Worm (Caenorhabditis elegans) whole organism, L1 larva: ENCODE measurements around the gene fbxb-59.

Source experiments
- C34B4.2 ChIP-seq: sonication (generic microtip); optimal IDR thresholded peaks from 2 replicates; lab custom pipeline; 2017; ENCODE audit warnings: mild to moderate bottlenecking, missing genetic modification characterization, missing compliant biosample characterization
- F16B12.6 ChIP-seq: fragments of 150-350 bp; optimal IDR thresholded peaks from 2 replicates; lab custom pipeline; 2014; ENCODE audit warnings: missing biosample characterization, missing genetic modification characterization
- Y116A8C.19 ChIP-seq: sonication (generic microtip); optimal IDR thresholded peaks from 2 replicates; lab custom pipeline; 2016; ENCODE audit warnings: missing compliant biosample characterization, missing genetic modification characterization, borderline replicate concordance
- ama-1 ChIP-seq: fragments of 150-350 bp; optimal IDR thresholded peaks from 2 replicates; lab custom pipeline; 2014
- blmp-1 ChIP-seq: fragments of 150-350 bp; optimal IDR thresholded peaks from 2 replicates; lab custom pipeline; 2014; ENCODE audit warnings: missing biosample characterization, missing genetic modification characterization
- ceh-88 ChIP-seq: fragments of 200-800 bp; sonication (Bioruptor generic); IDR thresholded peaks from 2 replicates; pipeline ENCODE4 v1.3.6; 2022; ENCODE audit warnings: missing genetic modification characterization, missing compliant biosample characterization
- ces-1 ChIP-seq: fragments of 150-350 bp; optimal IDR thresholded peaks from 2 replicates; lab custom pipeline; 2014; ENCODE audit warnings: missing biosample characterization, missing genetic modification reagents, missing genetic modification characterization
- efl-1 ChIP-seq, 4 experiments: fragments of 150-350 bp; optimal IDR thresholded peaks in 3 of 4; peaks in 1 of 4; 1 replicate in 1 of 4; 2 replicates in 3 of 4; lab custom pipeline; 2014; ENCODE audit warnings: missing biosample characterization in 2 of 4, missing genetic modification characterization in 2 of 4, missing genetic modification reagents in 2 of 4
- egl-13 ChIP-seq: sonication (generic microtip); optimal IDR thresholded peaks from 2 replicates; lab custom pipeline; 2016; ENCODE audit warnings: missing genotype, missing genetic modification reagents, missing genetic modification characterization, missing compliant biosample characterization
- egl-27 ChIP-seq, 2 experiments: fragments of 150-350 bp in 1 of 2; sonication (generic microtip); optimal IDR thresholded peaks; 3 replicates each; lab custom pipeline; 2017 to 2018; ENCODE audit warnings: missing biosample characterization in 2 of 2, missing genetic modification characterization in 2 of 2, missing genetic modification reagents in 2 of 2
- fkh-8 ChIP-seq: sonication (generic microtip); optimal IDR thresholded peaks from 2 replicates; lab custom pipeline; 2016; ENCODE audit warnings: mild to moderate bottlenecking, missing genetic modification characterization, missing compliant biosample characterization
- hpl-2 ChIP-seq: fragments of 150-350 bp; optimal IDR thresholded peaks from 2 replicates; lab custom pipeline; 2014; ENCODE audit warnings: missing biosample characterization, missing genetic modification reagents, missing genetic modification characterization
- isw-1 ChIP-seq: fragments of 200-800 bp; sonication (Bioruptor generic); IDR thresholded peaks from 2 replicates; pipeline ENCODE4 v1.3.6; 2022; ENCODE audit warnings: missing genetic modification characterization, missing compliant biosample characterization
- jun-1 ChIP-seq: fragments of 150-350 bp; optimal IDR thresholded peaks from 2 replicates; lab custom pipeline; 2014; ENCODE audit warnings: missing biosample characterization, missing genetic modification reagents, missing genetic modification characterization
- lir-3 ChIP-seq: sonication (generic microtip); optimal IDR thresholded peaks from 2 replicates; lab custom pipeline; 2016; ENCODE audit warnings: mild to moderate bottlenecking, missing genetic modification characterization, moderate library complexity, missing compliant biosample characterization; ENCODE audit not compliant: poor library complexity
- mab-9 ChIP-seq: fragments of 200-800 bp; sonication (Bioruptor generic); IDR thresholded peaks from 2 replicates; pipeline ENCODE4 v1.3.6; 2022; ENCODE audit warnings: missing genetic modification reagents, missing genetic modification characterization, missing compliant biosample characterization
- mdl-1 ChIP-seq, 2 experiments: fragments of 150-350 bp; optimal IDR thresholded peaks; 2 replicates each; lab custom pipeline; 2014 to 2017; ENCODE audit warnings: missing biosample characterization in 2 of 2, missing genetic modification characterization in 2 of 2, inconsistent platforms in 1 of 2
- mep-1 ChIP-seq: fragments of 150-350 bp; optimal IDR thresholded peaks from 2 replicates; lab custom pipeline; 2014; ENCODE audit warnings: missing biosample characterization, missing genetic modification characterization
- nhr-12 ChIP-seq: sonication (generic microtip); optimal IDR thresholded peaks from 2 replicates; lab custom pipeline; 2017; ENCODE audit warnings: missing biosample characterization, missing genetic modification characterization
- nhr-19 ChIP-seq: fragments of 200-800 bp; sonication (Bioruptor generic); conservative IDR thresholded peaks from 2 replicates; pipeline ENCODE4 v1.3.6; 2022; ENCODE audit warnings: missing genetic modification characterization, missing compliant biosample characterization
- nhr-20 ChIP-seq: sonication (generic microtip); optimal IDR thresholded peaks from 2 replicates; lab custom pipeline; 2016; ENCODE audit warnings: mild to moderate bottlenecking, missing genetic modification characterization, missing compliant biosample characterization
- nhr-237 ChIP-seq: fragments of 150-350 bp; optimal IDR thresholded peaks from 2 replicates; lab custom pipeline; 2014; ENCODE audit warnings: missing biosample characterization, missing genetic modification characterization
- nhr-71 ChIP-seq: sonication (generic microtip); optimal IDR thresholded peaks from 2 replicates; lab custom pipeline; 2016; ENCODE audit warnings: mild to moderate bottlenecking, missing genetic modification characterization, moderate library complexity, missing compliant biosample characterization
- nhr-84 ChIP-seq: sonication (generic microtip); optimal IDR thresholded peaks from 2 replicates; lab custom pipeline; 2017; ENCODE audit warnings: missing biosample characterization, missing genetic modification characterization
- nhr-85 ChIP-seq: sonication (generic microtip); peaks from one replicate; lab custom pipeline; 2016; ENCODE audit warnings: missing genetic modification characterization, inconsistent platforms, missing compliant biosample characterization
- pag-3 ChIP-seq: sonication (generic microtip); optimal IDR thresholded peaks from 2 replicates; lab custom pipeline; 2017; ENCODE audit warnings: missing genetic modification characterization, mild to moderate bottlenecking, missing compliant biosample characterization, antibody characterized with exemption, borderline replicate concordance; ENCODE audit not compliant: insufficient read depth
- sox-4 ChIP-seq: sonication (generic microtip); optimal IDR thresholded peaks from 2 replicates; lab custom pipeline; 2016; ENCODE audit warnings: missing genetic modification characterization, missing compliant biosample characterization
- tlp-1 ChIP-seq: fragments of 150-350 bp; optimal IDR thresholded peaks from 2 replicates; lab custom pipeline; 2014; ENCODE audit warnings: missing biosample characterization, missing genetic modification characterization
- unc-86 ChIP-seq: sonication (generic microtip); optimal IDR thresholded peaks from 2 replicates; lab custom pipeline; 2016; ENCODE audit warnings: missing genetic modification characterization, missing compliant biosample characterization
- unc-98 ChIP-seq: fragments of 200-800 bp; sonication (Bioruptor generic); IDR thresholded peaks from 2 replicates; pipeline ENCODE4 v1.3.6; 2022; ENCODE audit warnings: missing genetic modification characterization, missing compliant biosample characterization
- vab-15 ChIP-seq: sonication (generic microtip); optimal IDR thresholded peaks from 2 replicates; lab custom pipeline; 2017; ENCODE audit warnings: missing genotype, mild to moderate bottlenecking, missing genetic modification characterization, missing compliant biosample characterization
- xbp-1 ChIP-seq: sonication (generic microtip); optimal IDR thresholded peaks from 2 replicates; lab custom pipeline; 2016; ENCODE audit warnings: missing genetic modification characterization, missing compliant biosample characterization
- zag-1 ChIP-seq: fragments of 150-350 bp; optimal IDR thresholded peaks from 2 replicates; lab custom pipeline; 2014; ENCODE audit warnings: missing biosample characterization, missing genetic modification characterization
- ztf-11 ChIP-seq, 2 experiments: sonication (generic microtip); optimal IDR thresholded peaks; 2 replicates each; lab custom pipeline; 2016 to 2017; ENCODE audit warnings: missing genetic modification characterization in 2 of 2, missing biosample characterization in 1 of 2, missing compliant biosample characterization in 1 of 2

Gene fbxb-59

DNA sequence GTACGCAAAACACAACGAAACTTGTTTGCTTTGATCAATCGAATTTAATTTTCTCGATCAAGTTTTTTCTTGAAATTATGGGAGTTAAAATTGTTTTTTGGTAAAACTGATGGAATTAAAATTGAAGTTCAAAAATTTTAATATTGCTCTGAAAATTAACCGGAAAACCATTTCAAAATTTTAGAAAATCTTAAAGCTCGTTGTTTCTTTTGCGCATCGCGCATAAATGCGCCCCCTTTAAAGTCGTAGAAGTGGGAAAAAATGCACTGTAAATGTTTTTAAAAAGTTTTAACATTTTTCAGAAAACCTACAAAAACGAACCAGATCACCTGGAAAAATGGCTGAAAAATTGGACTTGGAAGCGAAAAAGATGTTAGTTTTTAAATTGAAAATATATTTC, 2.9 kb downstream of the fbxb-59 start, which contains the start of gene fbxa-113 (continued):
- no peak for TF ChIP-seq Y116A8C.19 (tag; lab: Kevin White, UChicago)
- TF ChIP-seq nhr-12 (tag; lab: Kevin White, UChicago) = no peak
- TF ChIP-seq F16B12.6 = no peak

DNA sequence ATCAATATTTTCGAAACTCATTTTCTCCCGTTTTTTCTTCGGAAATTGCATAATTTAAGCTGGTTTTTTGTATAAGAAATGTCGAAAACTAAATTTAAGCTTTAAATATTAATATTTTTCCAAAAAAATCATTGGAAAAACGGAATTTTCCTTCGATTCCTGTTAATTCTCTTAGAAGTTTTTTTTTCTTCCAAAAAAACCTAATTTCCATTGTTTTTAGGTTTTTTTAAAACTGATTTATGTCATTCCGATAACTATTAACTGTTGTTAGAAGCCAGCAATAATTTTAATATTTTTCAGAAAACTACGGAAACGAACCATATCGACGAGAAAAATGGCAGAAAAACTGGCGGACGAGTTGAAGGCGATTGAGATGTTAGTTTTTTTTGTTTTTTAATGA, 4.7 kb downstream of the fbxb-59 start, which contains the start of gene fbxa-114:
Gene fbxa-114, plus strand, starts transcription at position 301 of the 400 bp plus-strand sequence.
- no peak for TF ChIP-seq mab-9 (GFP tag; lab: Robert Waterston, UW)
- peak; percentile 7 for TF ChIP-seq nhr-85
- TF ChIP-seq nhr-84 (tag; lab: Kevin White, UChicago) = no peak
- TF ChIP-seq tlp-1 (tag; lab: Kevin White, UChicago) = no peak
- TF ChIP-seq, all 84 proteins: peak for 1

ce11 chrV:20199658-20200057, 6.3 kb downstream of the fbxb-59 start:
- TF ChIP-seq blmp-1 (tag; lab: Kevin White, UChicago) (no peak), efl-1 (optimal IDR thresholded peaks at IDR 0.05; lab: Kevin White, UChicago) (no peak), efl-1 (GFP tag; optimal IDR thresholded peaks at IDR 0.05 in 1 of 2; lab: Kevin White, UChicago) (no peak), unc-98 (GFP tag; lab: Robert Waterston, UW) (no peak), ama-1 (lab: Kevin White, UChicago) (no peak), ces-1 (GFP tag; lab: Kevin White, UChicago) (no peak), C34B4.2 (tag; lab: Kevin White, UChicago) (no peak)

ce11 chrV:20198954-20199353, 7.0 kb downstream of the fbxb-59 start, which contains the start of gene fog-2:
Gene fog-2, plus strand, starts transcription at chrV:20199254.
- TF ChIP-seq nhr-71 (tag; lab: Kevin White, UChicago) (no peak), zag-1 (tag; lab: Kevin White, UChicago) (no peak), fkh-8 (no peak), nhr-20 (tag; lab: Kevin White, UChicago) (no peak), ceh-88 (GFP tag; lab: Robert Waterston, UW) (no peak), jun-1 (tag; lab: Kevin White, UChicago) (no peak), mep-1 (tag; lab: Kevin White, UChicago) (no peak), egl-27 (tag; optimal IDR thresholded peaks at IDR 0.05; lab: Kevin White, UChicago) (no peak), egl-13 (tag; lab: Kevin White, UChicago) (no peak), unc-86 (no peak), nhr-237 (tag; lab: Kevin White, UChicago) (no peak), vab-15 (tag; lab: Kevin White, UChicago) (no peak), nhr-19 (no peak), sox-4 (tag; lab: Kevin White, UChicago) (no peak), lir-3 (tag; lab: Kevin White, UChicago) (no peak), ztf-11 (tag; optimal IDR thresholded peaks at IDR 0.05; lab: Kevin White, UChicago) (no peak)

DNA sequence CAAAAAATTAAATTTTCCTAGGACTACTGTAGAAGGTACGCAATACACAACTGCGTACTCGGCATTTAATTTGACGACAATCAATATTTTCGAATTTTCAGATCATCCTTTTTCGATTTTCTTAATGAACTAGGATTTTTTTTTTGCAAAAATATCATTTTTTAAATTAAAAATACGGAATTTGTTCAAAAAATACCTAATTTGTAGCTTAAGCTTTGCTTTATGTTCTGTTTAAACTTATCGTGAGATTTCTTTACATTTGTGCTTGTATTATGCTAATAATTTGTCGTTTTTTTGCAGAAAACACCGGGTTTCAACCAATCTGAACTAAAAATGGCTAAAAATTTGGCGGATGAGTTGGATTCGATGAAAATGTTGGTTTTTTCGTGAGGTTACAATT, 9.3 kb downstream of the fbxb-59 start, which contains the start of gene ftr-1:
Gene ftr-1, plus strand, starts transcription at position 301 of the 400 bp plus-strand sequence.
- TF ChIP-seq tlp-1 (tag; lab: Kevin White, UChicago) = no peak
- no peak for TF ChIP-seq xbp-1 (tag; lab: Kevin White, UChicago)
- no peak for TF ChIP-seq efl-1 (optimal IDR thresholded peaks at IDR 0.05; lab: Kevin White, UChicago)
- TF ChIP-seq efl-1 (GFP tag; optimal IDR thresholded peaks at IDR 0.05 in 1 of 2; lab: Kevin White, UChicago) = peak in 1 of 2 experiments; percentile 32
- TF ChIP-seq hpl-2 = no peak
- no peak for TF ChIP-seq ceh-88 (GFP tag; lab: Robert Waterston, UW)
- no peak for TF ChIP-seq pag-3
- no peak for TF ChIP-seq jun-1 (tag; lab: Kevin White, UChicago)
- no peak for TF ChIP-seq isw-1 (GFP tag; lab: Robert Waterston, UW)
- no peak for TF ChIP-seq mdl-1 (tag; optimal IDR thresholded peaks at IDR 0.05; lab: Kevin White, UChicago)
